Fruit fly (Drosophila melanogaster): Measurements from ENCODE around the gene CecB.

DNA sequence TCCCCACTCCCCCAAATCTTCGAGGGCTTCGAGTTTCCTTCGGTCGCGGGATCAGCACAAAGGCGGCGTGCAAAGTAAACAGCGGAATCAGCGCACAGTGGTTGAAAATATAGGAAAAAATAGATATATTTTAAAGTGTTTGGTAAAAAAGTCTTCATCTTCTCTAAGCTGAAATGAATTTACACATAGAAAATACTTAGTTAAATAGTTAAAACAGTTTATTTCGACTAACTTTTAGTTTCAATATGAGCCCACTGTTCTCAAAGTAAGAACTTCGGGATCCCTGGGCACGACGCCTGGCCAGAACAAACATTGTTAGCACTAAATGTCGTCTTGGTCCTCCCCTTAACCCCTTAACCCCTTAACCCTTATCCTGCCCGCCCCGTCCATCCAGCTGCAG, 48.2 kb upstream of the CecB start:
- no peak for TF ChIP-seq Myc (optimal IDR thresholded peaks at IDR 0.05)
- TF ChIP-seq insv (optimal IDR thresholded peaks at IDR 0.05) = no peak
- no peak for TF ChIP-seq h (optimal IDR thresholded peaks at IDR 0.05)
